Fruit fly (Drosophila melanogaster) whole organism, wandering third instar larva: Measurements from ENCODE around the gene CG5273.

Experiments used
- Abd-B ChIP-seq: fragments of >200 bp; optimal IDR thresholded peaks from 2 replicates; lab custom pipeline; 2017; ENCODE audit warnings: missing biosample characterization, missing genetic modification characterization
- CG32264 ChIP-seq: fragments of 200-800 bp; sonication (Bioruptor generic); optimal IDR thresholded peaks from 2 replicates; lab custom pipeline; 2016; ENCODE audit warnings: missing biosample characterization, missing genetic modification characterization
- CG9705 ChIP-seq: fragments of 200-800 bp; sonication (Bioruptor generic); optimal IDR thresholded peaks from 2 replicates; lab custom pipeline; 2018; ENCODE audit warnings: missing biosample characterization, mild to moderate bottlenecking, missing genetic modification characterization
- CrebA ChIP-seq: fragments of 200-800 bp; sonication (Bioruptor generic); optimal IDR thresholded peaks from 2 replicates; lab custom pipeline; 2016; ENCODE audit warnings: missing biosample characterization, mild to moderate bottlenecking, missing genetic modification characterization, borderline replicate concordance
- Dfd ChIP-seq: fragments of >200 bp; optimal IDR thresholded peaks from 2 replicates; lab custom pipeline; 2017; ENCODE audit warnings: missing biosample characterization, missing genetic modification characterization
- Dif ChIP-seq: fragments of 200-275, 200-300 bp; sonication (Bioruptor generic); optimal IDR thresholded peaks from 2 replicates; lab custom pipeline; 2018; ENCODE audit warnings: missing biosample characterization, missing genetic modification characterization; ENCODE audit not compliant: partially characterized antibody
- HLH106 ChIP-seq: fragments of 200-800 bp; optimal IDR thresholded peaks from 3 replicates; lab custom pipeline; 2019; ENCODE audit warnings: missing biosample characterization, mild to moderate bottlenecking, missing genetic modification characterization, moderate library complexity
- Hnf4 ChIP-seq: fragments of 200-800 bp; sonication (Bioruptor generic); optimal IDR thresholded peaks from 2 replicates; lab custom pipeline; 2016; ENCODE audit warnings: missing biosample characterization, mild to moderate bottlenecking, missing genetic modification characterization
- Hr83 ChIP-seq: fragments of 200-300 bp; sonication (Bioruptor generic); optimal IDR thresholded peaks from 2 replicates; lab custom pipeline; 2016; ENCODE audit warnings: missing biosample characterization, mild to moderate bottlenecking, missing genetic modification characterization, moderate library complexity; ENCODE audit not compliant: poor library complexity, severe bottlenecking
- Jra ChIP-seq: sonication (Bioruptor generic); optimal IDR thresholded peaks from 2 replicates; lab custom pipeline; 2016; ENCODE audit warnings: missing biosample characterization, missing genetic modification characterization
- Mio ChIP-seq: sonication (Bioruptor generic); optimal IDR thresholded peaks from 2 replicates; lab custom pipeline; 2016; ENCODE audit warnings: missing biosample characterization, missing genetic modification characterization
- Myc ChIP-seq: fragments of >200 bp; optimal IDR thresholded peaks from 2 replicates; lab custom pipeline; 2017
- N ChIP-seq: fragments of >200 bp; optimal IDR thresholded peaks from 2 replicates; lab custom pipeline; 2018; ENCODE audit warnings: missing biosample characterization, missing external identifiers, missing genetic modification characterization
- OdsH ChIP-seq: fragments of 200-800 bp; sonication (Bioruptor generic); optimal IDR thresholded peaks from 2 replicates; lab custom pipeline; 2016; ENCODE audit warnings: missing biosample characterization, mild to moderate bottlenecking, missing genetic modification characterization
- Rel ChIP-seq, 2 experiments: fragments of 200-800 bp; sonication (Bioruptor generic) in 1 of 2; optimal IDR thresholded peaks; 2 replicates in 1 of 2; 3 replicates in 1 of 2; lab custom pipeline; 2016 to 2019; ENCODE audit warnings: mild to moderate bottlenecking in 2 of 2, missing biosample characterization in 2 of 2, missing genetic modification characterization in 2 of 2, moderate library complexity in 1 of 2
- Sp1 ChIP-seq: fragments of 200-800 bp; sonication (Bioruptor generic); optimal IDR thresholded peaks from 3 replicates; lab custom pipeline; 2019; ENCODE audit warnings: missing biosample characterization, mild to moderate bottlenecking, missing genetic modification characterization, moderate library complexity
- Vsx2 ChIP-seq: fragments of 200-300, 225-300 bp; sonication (Bioruptor generic); optimal IDR thresholded peaks from 2 replicates; lab custom pipeline; 2018; ENCODE audit warnings: missing biosample characterization, missing genetic modification characterization; ENCODE audit not compliant: partially characterized antibody
- br ChIP-seq: fragments of 200-800 bp; sonication (Bioruptor generic); optimal IDR thresholded peaks from 2 replicates; lab custom pipeline; 2016; ENCODE audit warnings: missing biosample characterization, missing genetic modification characterization
- brk ChIP-seq: fragments of 200-800 bp; sonication (Bioruptor generic); optimal IDR thresholded peaks from 2 replicates; lab custom pipeline; 2016; ENCODE audit warnings: missing biosample characterization, mild to moderate bottlenecking, missing genetic modification characterization
- dmrt93B ChIP-seq: fragments of 200-800 bp; sonication (Bioruptor generic); optimal IDR thresholded peaks from 2 replicates; lab custom pipeline; 2018; ENCODE audit warnings: missing biosample characterization, mild to moderate bottlenecking, missing genetic modification characterization
- dsf ChIP-seq: sonication (Bioruptor generic); optimal IDR thresholded peaks from 2 replicates; lab custom pipeline; 2016; ENCODE audit warnings: missing biosample characterization, missing genetic modification characterization, borderline replicate concordance
- ey ChIP-seq: fragments of 200-800 bp; sonication (Bioruptor generic); optimal IDR thresholded peaks from 2 replicates; lab custom pipeline; 2016; ENCODE audit warnings: missing biosample characterization, missing genetic modification characterization
- foxo ChIP-seq, 2 experiments: fragments of 200-800 bp; sonication (Bioruptor generic); optimal IDR thresholded peaks; 2 replicates in 1 of 2; 3 replicates in 1 of 2; lab custom pipeline; 2016 to 2017; ENCODE audit warnings: missing biosample characterization in 2 of 2, missing genetic modification characterization in 2 of 2
- fru ChIP-seq: fragments of 200-800 bp; sonication (Bioruptor generic); optimal IDR thresholded peaks from 3 replicates; lab custom pipeline; 2016; ENCODE audit warnings: missing biosample characterization, mild to moderate bottlenecking, missing genetic modification characterization
- h ChIP-seq: fragments of 200-800 bp; sonication (Bioruptor generic); optimal IDR thresholded peaks from 3 replicates; lab custom pipeline; 2016; ENCODE audit warnings: missing biosample characterization, mild to moderate bottlenecking, missing genetic modification characterization
- jim ChIP-seq: fragments of 175-275, 200-325 bp; sonication (Bioruptor generic); optimal IDR thresholded peaks from 2 replicates; lab custom pipeline; 2016; ENCODE audit warnings: missing biosample characterization, mild to moderate bottlenecking, missing genetic modification characterization
- lola ChIP-seq: fragments of >200 bp; optimal IDR thresholded peaks from 2 replicates; lab custom pipeline; 2017; ENCODE audit warnings: missing biosample characterization, missing genetic modification characterization
- pan ChIP-seq: fragments of >200 bp; optimal IDR thresholded peaks from 2 replicates; lab custom pipeline; 2017
- psq ChIP-seq: fragments of 200-800 bp; sonication (Bioruptor generic); optimal IDR thresholded peaks from 3 replicates; lab custom pipeline; 2017; ENCODE audit warnings: missing biosample characterization, mild to moderate bottlenecking, missing genetic modification characterization, moderate library complexity
- rgr ChIP-seq: fragments of 200-800 bp; sonication (Bioruptor generic); optimal IDR thresholded peaks from 3 replicates; lab custom pipeline; 2016; ENCODE audit warnings: missing biosample characterization, mild to moderate bottlenecking, missing genetic modification characterization
- sage ChIP-seq: fragments of 200-800 bp; sonication (Bioruptor generic); optimal IDR thresholded peaks from 2 replicates; lab custom pipeline; 2016; ENCODE audit warnings: missing biosample characterization, mild to moderate bottlenecking, missing genetic modification characterization
- tai ChIP-seq: sonication (Bioruptor generic); optimal IDR thresholded peaks from 2 replicates; lab custom pipeline; 2016; ENCODE audit warnings: missing biosample characterization, missing genetic modification characterization
- woc ChIP-seq: sonication (Bioruptor generic); optimal IDR thresholded peaks from 2 replicates; lab custom pipeline; 2016; ENCODE audit warnings: missing biosample characterization, mild to moderate bottlenecking, missing genetic modification characterization

The CG5273 gene

dm6 chrX:772305-772986 is 13.1 kb downstream of the CG5273 start:
- TF ChIP-seq Rel (GFP tag; optimal IDR thresholded peaks at IDR 0.05; lab: Kevin White, UChicago) (no peak), Rel (tag; optimal IDR thresholded peaks at IDR 0.05; lab: Kevin White, UChicago) (no peak)
- TF ChIP-seq, all 38 proteins: peak for 0

- TF ChIP-seq Rel (GFP tag; optimal IDR thresholded peaks at IDR 0.05; lab: Kevin White, UChicago) = no peak
- TF ChIP-seq Rel (tag; optimal IDR thresholded peaks at IDR 0.05; lab: Kevin White, UChicago) = no peak
- TF ChIP-seq foxo (GFP tag; optimal IDR thresholded peaks at IDR 0.05; lab: Kevin White, UChicago) = no peak
- TF ChIP-seq jim (GFP tag; lab: Kevin White, UChicago) = no peak
- TF ChIP-seq Jra (GFP tag; lab: Kevin White, UChicago) = no peak
- TF ChIP-seq Sp1 (GFP tag; lab: Kevin White, UChicago) = no peak
- TF ChIP-seq fru (GFP tag; lab: Kevin White, UChicago) = no peak
- TF ChIP-seq Hr83 (GFP tag; lab: Kevin White, UChicago) = no peak
- no peak for TF ChIP-seq Dif (GFP tag; lab: Kevin White, UChicago)
- TF ChIP-seq brk = no peak
- no peak for TF ChIP-seq dsf (GFP tag; lab: Kevin White, UChicago)
- TF ChIP-seq N = no peak
- TF ChIP-seq woc (GFP tag; lab: Kevin White, UChicago) = no peak
- no peak for TF ChIP-seq CG32264 (GFP tag; lab: Kevin White, UChicago)
- no peak for TF ChIP-seq sage (GFP tag; lab: Kevin White, UChicago)
Observed at dm6 chrX:774160-774700, 14.8 kb downstream of the CG5273 start.

dm6 chrX:775184-775583 is 15.8 kb downstream of the CG5273 start:
- peak; percentile 40 for TF ChIP-seq Jra (GFP tag; lab: Kevin White, UChicago)
- no peak for TF ChIP-seq pan (lab: Kevin White, UChicago)
- TF ChIP-seq OdsH (GFP tag; lab: Kevin White, UChicago) = peak; percentile 79
- peak; percentile 12 for TF ChIP-seq Rel (GFP tag; optimal IDR thresholded peaks at IDR 0.05; lab: Kevin White, UChicago)
- no peak for TF ChIP-seq Rel (tag; optimal IDR thresholded peaks at IDR 0.05; lab: Kevin White, UChicago)
- peak; percentile 74 for TF ChIP-seq ey (GFP tag; lab: Kevin White, UChicago)
- peak; percentile 50 for TF ChIP-seq brk
- TF ChIP-seq Abd-B = no peak
- TF ChIP-seq rgr (GFP tag; lab: Kevin White, UChicago) = peak; percentile 79
- peak; percentile 62 for TF ChIP-seq sage (GFP tag; lab: Kevin White, UChicago)
- peak; percentile 59 for TF ChIP-seq Hnf4
- peak; percentile 70 for TF ChIP-seq br (GFP tag; lab: Kevin White, UChicago)
- no peak for TF ChIP-seq dsf (GFP tag; lab: Kevin White, UChicago)
- TF ChIP-seq Hr83 (GFP tag; lab: Kevin White, UChicago) = no peak
- TF ChIP-seq Myc (lab: Kevin White, UChicago) = no peak
- peak; percentile 87 for TF ChIP-seq h (GFP tag; lab: Kevin White, UChicago)
- TF ChIP-seq dmrt93B (GFP tag; lab: Kevin White, UChicago) = peak; percentile 54
- TF ChIP-seq Dfd = no peak
- TF ChIP-seq tai (GFP tag; lab: Kevin White, UChicago) = peak; percentile 3
- peak; percentile 38 for TF ChIP-seq CG32264 (GFP tag; lab: Kevin White, UChicago)
- no peak for TF ChIP-seq Dif (GFP tag; lab: Kevin White, UChicago)
- TF ChIP-seq foxo (GFP tag; optimal IDR thresholded peaks at IDR 0.05; lab: Kevin White, UChicago) = peak in 1 of 2 experiments; percentile 81
- no peak for TF ChIP-seq N
- TF ChIP-seq fru (GFP tag; lab: Kevin White, UChicago) = peak; percentile 83
- peak; percentile 74 for TF ChIP-seq psq (GFP tag; lab: Kevin White, UChicago)
- no peak for TF ChIP-seq Mio (GFP tag; lab: Kevin White, UChicago)
- TF ChIP-seq woc (GFP tag; lab: Kevin White, UChicago) = peak; percentile 86
- peak; percentile 83 for TF ChIP-seq Sp1 (GFP tag; lab: Kevin White, UChicago)
- no peak for TF ChIP-seq lola (GFP tag; lab: Kevin White, UChicago)
- peak; percentile 77 for TF ChIP-seq HLH106 (tag; lab: Kevin White, UChicago)
- TF ChIP-seq CG9705 (GFP tag; lab: Kevin White, UChicago) = peak; percentile 26
- no peak for TF ChIP-seq CrebA
- TF ChIP-seq Vsx2 = no peak
